Worm (Caenorhabditis elegans) whole organism, early embryonic: ENCODE measurements around the gene gcc-1.

Source experiments
- F13C5.2 ChIP-seq: sonication (generic microtip); optimal IDR thresholded peaks from 2 replicates; lab custom pipeline; 2017; ENCODE audit warnings: mild to moderate bottlenecking, missing genetic modification characterization, inconsistent platforms, missing compliant biosample characterization
- ama-1 ChIP-seq: fragments of 150-350 bp; optimal IDR thresholded peaks from 2 replicates; lab custom pipeline; 2014
- pes-1 ChIP-seq: fragments of 200-800 bp; sonication (Bioruptor generic); IDR thresholded peaks from 2 replicates; pipeline ENCODE4 v1.3.6; 2022; ENCODE audit warnings: missing genetic modification reagents, missing genetic modification characterization, missing compliant biosample characterization
- scrt-1 ChIP-seq: fragments of 200-800 bp; sonication (Bioruptor generic); IDR thresholded peaks from 2 replicates; pipeline ENCODE4 v1.3.6; 2022; ENCODE audit warnings: missing genetic modification characterization, missing compliant biosample characterization
- tra-4 ChIP-seq: sonication (generic microtip); optimal IDR thresholded peaks from 2 replicates; lab custom pipeline; 2017; ENCODE audit warnings: missing genetic modification characterization, missing compliant biosample characterization

- TF ChIP-seq ama-1 = no peak
- TF ChIP-seq scrt-1 (GFP tag; lab: Robert Waterston, UW) = no peak
- TF ChIP-seq pes-1 = no peak
- TF ChIP-seq tra-4 = no peak
- no peak for TF ChIP-seq F13C5.2 (tag; lab: Kevin White, UChicago)
Measured at ce11 chrX:3119606-3120005, 40.1 kb upstream of the gcc-1 start.
